Fruit fly (Drosophila melanogaster) whole organism, embryonic: ENCODE data around the gene Ask1.

Source experiments
- Adf1 ChIP-seq: fragments of 200-800 bp; sonication (Bioruptor generic); IDR thresholded peaks from 2 replicates; pipeline ENCODE4 v1.3.6; 2022; ENCODE audit warnings: missing biosample characterization, missing genetic modification characterization
- BtbVII ChIP-seq: fragments of 200-800 bp; sonication (Bioruptor generic); optimal IDR thresholded peaks from 3 replicates; lab custom pipeline; 2017; ENCODE audit warnings: missing biosample characterization, mild to moderate bottlenecking, missing genetic modification characterization
- CG3995 ChIP-seq: fragments of 200-800 bp; sonication (Bioruptor generic); optimal IDR thresholded peaks from 3 replicates; lab custom pipeline; 2016; ENCODE audit warnings: missing biosample characterization, missing genetic modification characterization
- D ChIP-seq, 2 experiments: fragments of 200-800 bp in 1 of 2; fragments of >200 bp in 1 of 2; sonication (Bioruptor generic) in 1 of 2; optimal IDR thresholded peaks; 2 replicates in 1 of 2; 3 replicates in 1 of 2; lab custom pipeline; 2017; ENCODE audit warnings: mild to moderate bottlenecking in 1 of 2, missing biosample characterization in 1 of 2, missing genetic modification characterization in 1 of 2, missing genetic modification reagents in 1 of 2
- Scr ChIP-seq: fragments of 200-800 bp; sonication (Bioruptor generic); IDR thresholded peaks from 2 replicates; pipeline ENCODE4 v1.3.6; 2022; ENCODE audit warnings: missing biosample characterization, missing genetic modification characterization; ENCODE audit not compliant: partially characterized antibody
- Spps ChIP-seq: fragments of 200-800 bp; sonication (Bioruptor generic); optimal IDR thresholded peaks from 2 replicates; lab custom pipeline; 2018; ENCODE audit warnings: missing biosample characterization, mild to moderate bottlenecking, missing genetic modification characterization
- cad ChIP-seq: fragments of >200 bp; optimal IDR thresholded peaks from 2 replicates; lab custom pipeline; 2017; ENCODE audit warnings: missing biosample characterization, missing genetic modification characterization
- ken ChIP-seq: fragments of 200-800 bp; sonication (Bioruptor generic); IDR thresholded peaks from 3 replicates; pipeline ENCODE4 v1.3.6; 2022; ENCODE audit warnings: missing biosample characterization, missing genetic modification characterization
- pb ChIP-seq: fragments of 200-800 bp; sonication (Bioruptor generic); optimal IDR thresholded peaks from 3 replicates; lab custom pipeline; 2016; ENCODE audit warnings: missing biosample characterization, missing genetic modification characterization
- salm ChIP-seq: fragments of 200-800 bp; sonication (Bioruptor generic); optimal IDR thresholded peaks from 2 replicates; lab custom pipeline; 2018; ENCODE audit warnings: missing biosample characterization, mild to moderate bottlenecking, missing genetic modification characterization
- usp ChIP-seq: fragments of >200 bp; optimal IDR thresholded peaks from 2 replicates; lab custom pipeline; 2017; ENCODE audit warnings: missing biosample characterization, missing genetic modification characterization

- TF ChIP-seq Spps (tag; lab: Kevin White, UChicago) (no peak), BtbVII (GFP tag; lab: Kevin White, UChicago) (no peak), pb (GFP tag; lab: Kevin White, UChicago) (no peak), CG3995 (no peak), ken (no peak), cad (no peak), D (optimal IDR thresholded peaks at IDR 0.05; lab: Kevin White, UChicago) (no peak), D (GFP tag; optimal IDR thresholded peaks at IDR 0.05; lab: Kevin White, UChicago) (no peak), salm (tag; lab: Kevin White, UChicago) (no peak), Adf1 (GFP tag; lab: Robert Waterston, UW) (no peak), Scr (GFP tag; lab: Robert Waterston, UW) (no peak), usp (GFP tag; lab: Kevin White, UChicago) (no peak)
Measured at dm6 chr3R:19895305-19895704, 15.8 kb downstream of the Ask1 start.
